Fruit fly (Drosophila melanogaster) S2 (cell line): ENCODE results near the gene pall.

Source experiments
- CG8478 ChIP-seq: fragments of >200 bp; optimal IDR thresholded peaks from 2 replicates; lab custom pipeline; 2018
- CTCF ChIP-seq, 2 experiments: fragments of >200 bp; optimal IDR thresholded peaks; 2 replicates each; lab custom pipeline; 2018

pall gene

dm6 chr3L:9451522-9452118 is 36.0 kb downstream of the pall start, which contains the start of the genes CG3448 and ghi:
Gene CG3448 (minus strand): TSS chr3L:9451572.
Gene ghi (plus strand): TSS chr3L:9451876.
- TF ChIP-seq CTCF (optimal IDR thresholded peaks at IDR 0.05; lab: Kevin White, UChicago): no peak
- TF ChIP-seq CG8478 (lab: Kevin White, UChicago): no peak

- TF ChIP-seq CTCF (optimal IDR thresholded peaks at IDR 0.05; lab: Kevin White, UChicago) (no peak), CG8478 (lab: Kevin White, UChicago) (no peak)
These were observed 40.3 kb downstream of the pall start for dm6 chr3L:9447239-9447777.

dm6 chr3L:9446731-9447238 is 40.8 kb downstream of the pall start, which contains the start of gene CG3529:
Gene CG3529 (plus strand): TSS chr3L:9446864.
- TF ChIP-seq CTCF (optimal IDR thresholded peaks at IDR 0.05; lab: Kevin White, UChicago) (no peak), CG8478 (lab: Kevin White, UChicago) (no peak)

- peak in 1 of 2 experiments; percentile 16 for TF ChIP-seq CTCF (optimal IDR thresholded peaks at IDR 0.05; lab: Kevin White, UChicago)
- TF ChIP-seq CG8478 (lab: Kevin White, UChicago): no peak
These were observed 44.8 kb downstream of the pall start, which contains the start of gene Srg3 for dm6 chr3L:9442625-9443282. Gene Srg3 (plus strand): TSS chr3L:9443232.

dm6 chr3L:9441907-9442479 is 45.6 kb downstream of the pall start, which contains the start of the genes Bet3 and Nf-YA:
Gene Bet3 (minus strand): TSS chr3L:9442267.
Gene Nf-YA (minus strand): TSS chr3L:9442267.
- TF ChIP-seq CTCF (optimal IDR thresholded peaks at IDR 0.05; lab: Kevin White, UChicago) (peak in 1 of 2 experiments; percentile 34), CG8478 (lab: Kevin White, UChicago) (no peak)

- TF ChIP-seq CTCF (optimal IDR thresholded peaks at IDR 0.05; lab: Kevin White, UChicago): no peak
- no peak for TF ChIP-seq CG8478 (lab: Kevin White, UChicago)
These were observed 48.7 kb downstream of the pall start for dm6 chr3L:9438858-9439257.
